Worm (Caenorhabditis elegans) whole organism, L4 larva: ENCODE measurements around the gene nlr-1.

ENCODE experiments used
- F26F4.8 ChIP-seq: fragments of 200-800 bp; sonication (Bioruptor generic); conservative IDR thresholded peaks from 2 replicates; pipeline ENCODE4 v1.3.6; 2022; ENCODE audit warnings: missing genetic modification characterization, missing compliant biosample characterization
- F44E2.7 ChIP-seq: fragments of 200-800 bp; sonication (Bioruptor generic); IDR thresholded peaks from 2 replicates; pipeline ENCODE4 v2.1.2; 2022; ENCODE audit warnings: missing genetic modification characterization, missing compliant biosample characterization
- Y105C5A.15 ChIP-seq: fragments of 200-800 bp; sonication (Bioruptor generic); IDR thresholded peaks from 2 replicates; pipeline ENCODE4 v1.3.6; 2022; ENCODE audit warnings: missing genetic modification characterization, missing compliant biosample characterization
- Y75B8A.6 ChIP-seq: fragments of 200-800 bp; sonication (Bioruptor generic); IDR thresholded peaks from 2 replicates; pipeline ENCODE4 v1.3.6; 2022; ENCODE audit warnings: missing genetic modification reagents, missing genetic modification characterization, missing compliant biosample characterization
- aha-1 ChIP-seq: fragments of 150-350 bp; peaks from one replicate; lab custom pipeline; 2014; ENCODE audit warnings: missing biosample characterization, missing genetic modification characterization
- arid-1 ChIP-seq: fragments of 200-800 bp; sonication (Bioruptor generic); conservative IDR thresholded peaks from 2 replicates; pipeline ENCODE4 v1.3.6; 2022; ENCODE audit warnings: missing genetic modification reagents, missing genetic modification characterization, missing compliant biosample characterization
- ceh-20 ChIP-seq: fragments of 200-800 bp; sonication (Bioruptor generic); IDR thresholded peaks from 2 replicates; pipeline ENCODE4 v1.3.6; 2022; ENCODE audit warnings: missing genetic modification reagents, missing genetic modification characterization, missing compliant biosample characterization
- ceh-44 ChIP-seq: fragments of 200-800 bp; sonication (Bioruptor generic); IDR thresholded peaks from 2 replicates; pipeline ENCODE4 v1.3.6; 2022; ENCODE audit warnings: missing genetic modification reagents, missing genetic modification characterization, missing compliant biosample characterization
- ceh-82 ChIP-seq: sonication (generic microtip); optimal IDR thresholded peaks from 2 replicates; lab custom pipeline; 2017; ENCODE audit warnings: missing biosample characterization, missing genetic modification characterization
- ctbp-1 ChIP-seq: fragments of 200-800 bp; sonication (Bioruptor generic); IDR thresholded peaks from 2 replicates; pipeline ENCODE4 v1.3.6; 2022; ENCODE audit warnings: missing genetic modification reagents, missing genetic modification characterization, missing compliant biosample characterization
- daf-16 ChIP-seq, 3 experiments: sonication (generic microtip); optimal IDR thresholded peaks; 2 replicates each; lab custom pipeline; 2016 to 2017; ENCODE audit warnings: missing genetic modification characterization in 3 of 3, missing genetic modification reagents in 3 of 3, mild to moderate bottlenecking in 2 of 3, missing compliant biosample characterization in 2 of 3, missing biosample characterization in 1 of 3, moderate library complexity in 1 of 3
- daf-8 ChIP-seq: fragments of 200-800 bp; sonication (Bioruptor generic); IDR thresholded peaks from 2 replicates; pipeline ENCODE4 v1.3.6; 2022; ENCODE audit warnings: missing genetic modification characterization, missing compliant biosample characterization
- dmd-6 ChIP-seq: fragments of 200-800 bp; sonication (Bioruptor generic); IDR thresholded peaks from 2 replicates; pipeline ENCODE4 v1.3.6; 2022; ENCODE audit warnings: missing genetic modification reagents, missing genetic modification characterization, missing compliant biosample characterization
- duxl-1 ChIP-seq: sonication (generic microtip); optimal IDR thresholded peaks from 2 replicates; lab custom pipeline; 2016; ENCODE audit warnings: mild to moderate bottlenecking, missing genetic modification characterization, moderate library complexity, missing compliant biosample characterization; ENCODE audit not compliant: poor library complexity
- egl-43 ChIP-seq: fragments of 200-800 bp; sonication (Bioruptor generic); IDR thresholded peaks from 2 replicates; pipeline ENCODE4 v1.3.6; 2022; ENCODE audit warnings: missing genetic modification reagents, missing genetic modification characterization, missing compliant biosample characterization
- hif-1 ChIP-seq, 2 experiments: sonication (generic microtip); optimal IDR thresholded peaks; 2 replicates each; lab custom pipeline; 2016 to 2017; ENCODE audit warnings: missing compliant biosample characterization in 2 of 2, missing genetic modification characterization in 2 of 2, missing genetic modification reagents in 2 of 2, missing genotype in 2 of 2, mild to moderate bottlenecking in 1 of 2
- hlh-11 ChIP-seq: fragments of 200-800 bp; sonication (Bioruptor generic); optimal IDR thresholded peaks from 2 replicates; lab custom pipeline; 2018; ENCODE audit warnings: mild to moderate bottlenecking, missing genetic modification characterization, missing compliant biosample characterization
- hlh-30 ChIP-seq: sonication (generic microtip); optimal IDR thresholded peaks from 2 replicates; lab custom pipeline; 2017; ENCODE audit warnings: antibody characterized with exemption, mild to moderate bottlenecking, missing genetic modification characterization, missing compliant biosample characterization; ENCODE audit not compliant: insufficient read depth
- hmg-1.1 ChIP-seq: fragments of 200-800 bp; sonication (Bioruptor generic); IDR thresholded peaks from 2 replicates; pipeline ENCODE4 v1.3.6; 2022; ENCODE audit warnings: missing genetic modification reagents, missing genetic modification characterization, missing compliant biosample characterization
- lin-38 ChIP-seq: fragments of 200-800 bp; sonication (Bioruptor generic); IDR thresholded peaks from 2 replicates; pipeline ENCODE4 v1.3.6; 2022; ENCODE audit warnings: missing genetic modification reagents, missing genetic modification characterization, missing compliant biosample characterization
- lsy-2 ChIP-seq, 2 experiments: fragments of 150-350 bp in 1 of 2; sonication (generic microtip) in 1 of 2; optimal IDR thresholded peaks; 2 replicates each; lab custom pipeline; 2014 to 2017; ENCODE audit warnings: missing biosample characterization in 2 of 2, missing genetic modification characterization in 2 of 2
- mdl-1 ChIP-seq, 2 experiments: fragments of 150-350 bp in 1 of 2; sonication (generic microtip) in 1 of 2; optimal IDR thresholded peaks; 2 replicates each; lab custom pipeline; 2014 to 2017; ENCODE audit warnings: missing biosample characterization in 2 of 2, missing genetic modification characterization in 2 of 2
- mdt-29 ChIP-seq: fragments of 200-800 bp; sonication (Bioruptor generic); IDR thresholded peaks from 2 replicates; pipeline ENCODE4 v1.3.6; 2022; ENCODE audit warnings: missing genetic modification reagents, missing genetic modification characterization, missing compliant biosample characterization
- mes-2 ChIP-seq: sonication (generic microtip); optimal IDR thresholded peaks from 2 replicates; lab custom pipeline; 2016; ENCODE audit warnings: missing genotype, mild to moderate bottlenecking, missing genetic modification characterization, missing compliant biosample characterization; ENCODE audit not compliant: poor library complexity, severe bottlenecking
- mxl-3 ChIP-seq: fragments of 200-800 bp; sonication (Bioruptor generic); optimal IDR thresholded peaks from 2 replicates; lab custom pipeline; 2018; ENCODE audit warnings: mild to moderate bottlenecking, missing genetic modification characterization, missing compliant biosample characterization
- nhr-102 ChIP-seq: sonication (generic microtip); optimal IDR thresholded peaks from 2 replicates; lab custom pipeline; 2016; ENCODE audit warnings: mild to moderate bottlenecking, missing genetic modification characterization, moderate library complexity, missing compliant biosample characterization
- nhr-111 ChIP-seq: fragments of 200-800 bp; sonication (Bioruptor generic); optimal IDR thresholded peaks from 2 replicates; lab custom pipeline; 2018; ENCODE audit warnings: mild to moderate bottlenecking, missing genetic modification characterization, missing compliant biosample characterization
- nhr-28 ChIP-seq: fragments of 150-350 bp; optimal IDR thresholded peaks from 2 replicates; lab custom pipeline; 2014; ENCODE audit warnings: missing biosample characterization, missing genetic modification characterization
- nhr-41 ChIP-seq: fragments of 200-800 bp; sonication (Bioruptor generic); IDR thresholded peaks from 2 replicates; pipeline ENCODE4 v1.3.6; 2022; ENCODE audit warnings: missing genetic modification reagents, missing genetic modification characterization, missing compliant biosample characterization
- nhr-6 ChIP-seq: fragments of 150-350 bp; optimal IDR thresholded peaks from 2 replicates; lab custom pipeline; 2014; ENCODE audit warnings: missing biosample characterization, missing genetic modification characterization
- nhr-77 ChIP-seq: fragments of 150-350 bp; optimal IDR thresholded peaks from 2 replicates; lab custom pipeline; 2014; ENCODE audit warnings: missing biosample characterization, missing genetic modification characterization
- php-3 ChIP-seq: fragments of 200-800 bp; sonication (Bioruptor generic); IDR thresholded peaks from 2 replicates; pipeline ENCODE4 v1.3.6; 2022; ENCODE audit warnings: missing genetic modification reagents, missing genetic modification characterization, missing compliant biosample characterization
- pqm-1 ChIP-seq: sonication (generic microtip); optimal IDR thresholded peaks from 2 replicates; lab custom pipeline; 2017; ENCODE audit warnings: missing biosample characterization, missing genetic modification characterization
- saeg-2 ChIP-seq: fragments of 200-800 bp; sonication (Bioruptor generic); IDR thresholded peaks from 2 replicates; pipeline ENCODE4 v1.3.6; 2022; ENCODE audit warnings: missing genetic modification reagents, missing genetic modification characterization, missing compliant biosample characterization
- spr-1 ChIP-seq: sonication (generic microtip); optimal IDR thresholded peaks from 2 replicates; lab custom pipeline; 2016; ENCODE audit warnings: mild to moderate bottlenecking, missing genetic modification characterization, missing compliant biosample characterization
- spr-3 ChIP-seq: fragments of 200-800 bp; sonication (Bioruptor generic); optimal IDR thresholded peaks from 2 replicates; lab custom pipeline; 2018; ENCODE audit warnings: mild to moderate bottlenecking, missing genetic modification characterization, missing compliant biosample characterization
- unc-39 ChIP-seq: sonication (generic microtip); optimal IDR thresholded peaks from 2 replicates; lab custom pipeline; 2017; ENCODE audit warnings: missing biosample characterization, missing genetic modification characterization
- zfp-3 ChIP-seq: fragments of 200-800 bp; sonication (Bioruptor generic); conservative IDR thresholded peaks from 2 replicates; pipeline ENCODE4 v1.3.6; 2022; ENCODE audit warnings: missing genetic modification reagents, missing genetic modification characterization, missing compliant biosample characterization
- zip-11 ChIP-seq: fragments of 200-800 bp; sonication (Bioruptor generic); IDR thresholded peaks from 2 replicates; pipeline ENCODE4 v1.3.6; 2022; ENCODE audit warnings: missing genetic modification characterization, missing compliant biosample characterization
- zip-2 ChIP-seq: fragments of 150-350 bp; optimal IDR thresholded peaks from 2 replicates; lab custom pipeline; 2014; ENCODE audit warnings: missing biosample characterization, missing genetic modification characterization

The nlr-1 gene

DNA sequence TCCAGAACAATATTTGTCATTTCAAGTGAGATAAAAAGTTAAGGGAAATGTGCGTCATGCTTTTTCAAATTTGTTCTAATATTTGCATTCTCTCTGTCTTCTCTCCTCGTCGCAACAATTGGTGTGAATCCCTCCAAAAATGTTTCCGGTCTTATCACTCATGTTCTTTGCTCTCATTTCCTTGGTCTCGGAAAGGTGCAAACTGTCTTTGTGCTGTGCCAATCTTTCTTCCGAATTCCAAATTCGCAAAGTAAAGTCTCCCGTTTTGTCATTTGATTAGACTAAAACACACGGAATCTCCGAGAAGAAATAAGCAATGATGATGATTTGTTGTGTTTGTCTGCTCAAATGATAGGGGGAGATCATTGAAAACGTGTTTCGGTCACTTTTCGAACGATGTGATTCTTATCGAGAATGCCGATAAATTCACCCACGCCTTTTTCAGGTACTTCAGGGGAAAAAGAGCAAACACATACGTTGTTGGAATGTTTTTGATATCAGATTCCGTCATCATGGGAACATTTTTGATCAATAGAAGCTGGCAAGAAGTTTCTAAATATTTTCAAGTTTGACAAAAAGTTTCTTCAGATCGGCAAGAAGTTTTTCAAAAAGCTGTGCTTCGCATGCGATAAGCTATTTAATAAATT is 12.6 kb downstream of the nlr-1 start:
- no peak for TF ChIP-seq F26F4.8 (GFP tag; lab: Robert Waterston, UW)
- no peak for TF ChIP-seq nhr-6 (tag; lab: Kevin White, UChicago)
- TF ChIP-seq hlh-30 (tag; lab: Kevin White, UChicago): no peak
- peak; percentile 24; the same call in 1 of the 2 replicates for TF ChIP-seq dmd-6 (GFP tag; lab: Robert Waterston, UW)
- no peak for TF ChIP-seq spr-1 (tag; lab: Kevin White, UChicago)
- no peak for TF ChIP-seq Y105C5A.15 (GFP tag; lab: Robert Waterston, UW)
- peak; percentile 5 for TF ChIP-seq hlh-11
- no peak for TF ChIP-seq lsy-2 (tag; optimal IDR thresholded peaks at IDR 0.05; lab: Kevin White, UChicago)
- TF ChIP-seq F44E2.7: no peak
- peak; percentile 28 for TF ChIP-seq nhr-28 (tag; lab: Kevin White, UChicago)
- TF ChIP-seq ceh-44 (GFP tag; lab: Robert Waterston, UW): no peak
- TF ChIP-seq ctbp-1 (GFP tag; lab: Robert Waterston, UW): no peak
- TF ChIP-seq mdt-29: no peak
- no peak for TF ChIP-seq zfp-3 (GFP tag; lab: Robert Waterston, UW)
- no peak for TF ChIP-seq daf-16 (GFP tag; optimal IDR thresholded peaks at IDR 0.05; lab: Kevin White, UChicago)
- peak; percentile 14 for TF ChIP-seq daf-16 (tag; optimal IDR thresholded peaks at IDR 0.05; lab: Kevin White, UChicago)
- no peak for TF ChIP-seq duxl-1
- no peak for TF ChIP-seq mdl-1 (tag; optimal IDR thresholded peaks at IDR 0.05; lab: Kevin White, UChicago)
- TF ChIP-seq zip-11: no peak
- TF ChIP-seq aha-1 (tag; lab: Kevin White, UChicago): peak; percentile 55
- TF ChIP-seq nhr-111 (GFP tag; lab: Kevin White, UChicago): no peak
- TF ChIP-seq arid-1 (GFP tag; lab: Robert Waterston, UW): no peak
- TF ChIP-seq pqm-1 (tag; lab: Kevin White, UChicago): peak; percentile 13
- TF ChIP-seq, all 104 proteins: peak for 6

DNA sequence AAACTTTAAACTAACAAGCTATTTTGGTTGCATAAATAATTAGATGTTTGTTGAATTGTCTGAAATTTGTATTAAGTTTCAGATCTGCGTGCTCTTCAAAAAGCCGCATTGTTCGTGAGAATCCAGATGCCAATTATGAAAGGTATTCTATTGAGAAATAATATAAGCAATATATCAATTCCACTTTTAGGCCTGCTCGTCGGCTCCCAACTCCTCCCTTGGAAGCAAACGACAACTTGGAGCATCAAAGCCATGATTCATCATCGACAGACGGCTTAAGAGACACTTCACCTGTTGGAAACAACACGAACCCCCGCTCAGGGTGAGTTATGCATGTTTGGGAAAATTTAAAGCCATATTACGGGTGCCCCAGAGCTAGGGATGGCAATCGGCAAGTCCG is 15.4 kb downstream of the nlr-1 start:
- TF ChIP-seq arid-1 (GFP tag; lab: Robert Waterston, UW): no peak
- no peak for TF ChIP-seq nhr-41 (GFP tag; lab: Robert Waterston, UW)
- peak; percentile 94 for TF ChIP-seq aha-1 (tag; lab: Kevin White, UChicago)

DNA sequence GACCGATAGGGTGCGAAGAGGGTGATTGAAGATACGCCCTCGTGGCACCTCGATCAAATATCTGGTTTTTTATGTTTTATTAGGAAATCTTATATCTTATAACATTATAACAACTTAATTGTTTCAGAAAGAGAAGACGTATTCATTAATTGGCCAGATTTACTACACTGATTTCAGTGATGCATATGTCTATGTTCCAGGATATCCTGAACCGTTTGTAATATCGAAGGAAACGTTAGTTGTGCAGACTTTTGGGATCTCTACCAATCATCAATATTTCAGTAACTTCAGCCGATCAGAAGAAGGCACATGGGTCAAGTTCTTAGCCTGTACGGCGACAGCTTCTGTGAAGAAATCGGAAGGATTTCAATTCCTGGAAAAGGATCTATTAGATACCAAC is 17.7 kb downstream of the nlr-1 start:
- TF ChIP-seq zfp-3 (GFP tag; lab: Robert Waterston, UW) (no peak), saeg-2 (GFP tag; lab: Robert Waterston, UW) (no peak), aha-1 (tag; lab: Kevin White, UChicago) (peak; percentile 96)
- TF ChIP-seq, all 104 proteins: peak for 1

DNA sequence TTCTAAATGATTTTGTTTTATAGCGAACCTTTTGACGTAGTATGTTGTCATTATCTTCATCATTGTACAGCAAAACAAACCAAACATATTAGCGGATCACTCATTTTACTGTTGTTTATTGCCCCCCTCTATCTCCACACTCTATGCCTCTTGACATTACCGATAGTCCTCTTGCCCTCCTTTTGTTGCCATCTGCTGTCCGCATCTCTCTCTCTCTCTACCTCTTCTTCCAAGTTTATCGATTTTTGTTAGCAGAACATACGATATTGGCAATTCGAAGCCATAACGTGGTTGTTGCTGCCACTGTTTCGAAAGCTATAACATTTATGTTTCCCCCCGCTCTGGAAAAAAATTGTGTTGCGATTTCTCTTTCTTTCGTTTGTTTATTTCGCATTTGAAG is 20.2 kb downstream of the nlr-1 start:
- TF ChIP-seq hmg-1.1 (GFP tag; lab: Robert Waterston, UW) (0 out of 2 replicates have a peak, but pooled peaks have one; percentile 29), mes-2 (tag; lab: Kevin White, UChicago) (peak; percentile 6), mxl-3 (GFP tag; lab: Kevin White, UChicago) (peak; percentile 25), hlh-30 (tag; lab: Kevin White, UChicago) (no peak), nhr-77 (no peak), nhr-6 (tag; lab: Kevin White, UChicago) (peak; percentile 20)

DNA sequence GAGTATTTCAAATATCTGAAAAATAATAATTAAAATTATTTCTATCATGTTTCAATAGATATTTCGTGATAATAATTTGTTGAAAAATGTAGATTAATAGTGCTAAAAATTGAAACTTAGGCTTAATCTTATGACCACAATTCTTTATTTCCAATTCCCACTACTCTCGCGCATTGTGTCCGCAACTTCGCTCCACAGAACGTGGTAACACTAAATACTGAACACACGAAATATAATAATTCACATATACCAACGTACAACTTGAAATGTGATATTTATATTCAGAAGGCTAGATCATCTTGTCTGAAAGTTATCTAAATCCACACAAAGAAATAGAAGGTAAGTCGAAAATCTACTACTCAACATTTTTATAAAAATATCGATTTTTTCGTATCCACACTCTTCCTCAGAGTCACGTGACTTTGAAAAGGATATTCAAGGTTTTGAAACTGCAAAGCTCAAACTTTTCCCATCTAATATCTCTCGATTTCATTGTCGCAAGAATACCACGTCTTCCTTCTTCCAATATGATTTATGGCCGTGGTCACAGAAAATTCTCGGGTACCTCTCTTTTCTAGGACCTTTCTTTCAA is 21.4 kb downstream of the nlr-1 start, which contains the start of gene eri-12:
Gene eri-12, plus strand, starts transcription at position 197 of the 592 bp plus-strand sequence.
- TF ChIP-seq mdt-29: no peak
- no peak for TF ChIP-seq egl-43 (GFP tag; lab: Robert Waterston, UW)
- TF ChIP-seq daf-8 (GFP tag; lab: Robert Waterston, UW): no peak
- TF ChIP-seq spr-3 (GFP tag; lab: Kevin White, UChicago): no peak
- TF ChIP-seq ceh-20 (GFP tag; lab: Robert Waterston, UW): no peak
- TF ChIP-seq nhr-102 (tag; lab: Kevin White, UChicago): no peak
- TF ChIP-seq ceh-82: no peak
- TF ChIP-seq hif-1 (tag; optimal IDR thresholded peaks at IDR 0.05; lab: Kevin White, UChicago): no peak
- TF ChIP-seq Y75B8A.6 (GFP tag; lab: Robert Waterston, UW): no peak
- TF ChIP-seq duxl-1: no peak
- TF ChIP-seq lin-38 (GFP tag; lab: Robert Waterston, UW): peak; percentile 17; the same call in 1 of the 2 replicates
- peak; percentile 21 for TF ChIP-seq mes-2 (tag; lab: Kevin White, UChicago)
- no peak for TF ChIP-seq unc-39 (tag; lab: Kevin White, UChicago)
- TF ChIP-seq lsy-2 (tag; optimal IDR thresholded peaks at IDR 0.05; lab: Kevin White, UChicago): peak in 1 of 2 experiments; percentile 7
- no peak for TF ChIP-seq zip-2
- TF ChIP-seq nhr-28 (tag; lab: Kevin White, UChicago): peak; percentile 21
- TF ChIP-seq php-3 (GFP tag; lab: Robert Waterston, UW): no peak
- peak; percentile 61 for TF ChIP-seq hlh-30 (tag; lab: Kevin White, UChicago)
